Fruit fly (Drosophila melanogaster) whole organism, wandering third instar larva: Measurements from ENCODE around the gene Sfp77F.

Source experiments
- Jra ChIP-seq: sonication (Bioruptor generic); optimal IDR thresholded peaks from 2 replicates; lab custom pipeline; 2016; ENCODE audit warnings: missing biosample characterization, missing genetic modification characterization
- dsf ChIP-seq: sonication (Bioruptor generic); optimal IDR thresholded peaks from 2 replicates; lab custom pipeline; 2016; ENCODE audit warnings: missing biosample characterization, missing genetic modification characterization, borderline replicate concordance

dm6 chr3L:20905495-20905894 lies 8.3 kb upstream of the Sfp77F start, which contains the start of gene CG11458:
- TF ChIP-seq Jra (GFP tag; lab: Kevin White, UChicago) (no peak), dsf (GFP tag; lab: Kevin White, UChicago) (no peak)
